Fruit fly (Drosophila melanogaster): ENCODE results near the gene CG4751.

Gene CG4751

dm6 chr2L:11184144-11184543 lies 53.6 kb downstream of the CG4751 start (continued):
- TF ChIP-seq CG7368 (GFP tag; optimal IDR thresholded peaks at IDR 0.05) (peak; percentile 65), CG6808 (GFP tag; optimal IDR thresholded peaks at IDR 0.05) (peak; percentile 86), CG15336 (GFP tag; IDR thresholded peaks at IDR 0.05) (peak; percentile 80), CG31627 (GFP tag; optimal IDR thresholded peaks at IDR 0.05) (peak; percentile 79), Sox102F (GFP tag; optimal IDR thresholded peaks at IDR 0.05) (peak; percentile 81), CG16779 (tag; optimal IDR thresholded peaks at IDR 0.05) (peak; percentile 62), CG8119 (GFP tag; IDR thresholded peaks at IDR 0.05) (peak; percentile 83), svp (GFP tag) (peak; percentile 92), CG6276 (GFP tag; optimal IDR thresholded peaks at IDR 0.05) (peak; percentile 79), CG6163 (GFP tag; IDR thresholded peaks at IDR 0.05) (peak; percentile 88), lz (GFP tag; optimal IDR thresholded peaks at IDR 0.05) (peak; percentile 81), Ets21C (GFP tag; optimal IDR thresholded peaks at IDR 0.05) (peak; percentile 68), achi (GFP tag; optimal IDR thresholded peaks at IDR 0.05) (peak; percentile 85), topi (GFP tag; optimal IDR thresholded peaks at IDR 0.05) (peak; percentile 82), CG11762 (GFP tag; optimal IDR thresholded peaks at IDR 0.05; ENCODE audit: insufficient read depth) (peak; percentile 83), fkh (GFP tag; optimal IDR thresholded peaks at IDR 0.05) (no peak), CG6792 (GFP tag; optimal IDR thresholded peaks at IDR 0.05) (peak; percentile 84), ss (GFP tag; optimal IDR thresholded peaks at IDR 0.05) (peak; percentile 82 to 83), dac (GFP tag; optimal IDR thresholded peaks at IDR 0.05) (peak; percentile 52), Eip78C (GFP tag) (peak; percentile 97), Eip75B (GFP tag; optimal IDR thresholded peaks at IDR 0.05) (peak; percentile 91), Gug (GFP tag; IDR thresholded peaks at IDR 0.05) (peak; percentile 66), vri (GFP tag; optimal IDR thresholded peaks at IDR 0.05) (peak; percentile 71)
